Worm (Caenorhabditis elegans) whole organism, dauer: ENCODE measurements around the gene F26G1.2.

ENCODE experiments used
- unc-62 ChIP-seq: sonication (generic microtip); optimal IDR thresholded peaks from 2 replicates; lab custom pipeline; 2017; ENCODE audit warnings: missing biosample characterization, missing genetic modification reagents, missing genetic modification characterization

The F26G1.2 gene

ce11 chrII:4747697-4748096 is 15.2 kb upstream of the F26G1.2 start:
- no peak for TF ChIP-seq unc-62 (GFP tag; lab: Kevin White, UChicago)

- TF ChIP-seq unc-62 (GFP tag; lab: Kevin White, UChicago), result no peak
Measured at ce11 chrII:4748374-4748773, 14.5 kb upstream of the F26G1.2 start.

ce11 chrII:4749581-4749980 is 13.3 kb upstream of the F26G1.2 start, which contains the start of gene F41C3.2:
Gene F41C3.2, plus strand, starts transcription at chrII:4749968.
- no peak for TF ChIP-seq unc-62 (GFP tag; lab: Kevin White, UChicago)

- TF ChIP-seq unc-62 (GFP tag; lab: Kevin White, UChicago), result no peak
Measured at ce11 chrII:4752257-4752728, 10.6 kb upstream of the F26G1.2 start, which contains the start of gene F41C3.1. Gene F41C3.1, plus strand, starts transcription at chrII:4752307.

ce11 chrII:4753133-4753532 is 9.7 kb upstream of the F26G1.2 start, which contains the start of gene C27D9.1:
Gene C27D9.1, plus strand, starts transcription at chrII:4753413.
- TF ChIP-seq unc-62 (GFP tag; lab: Kevin White, UChicago), result no peak

DNA sequence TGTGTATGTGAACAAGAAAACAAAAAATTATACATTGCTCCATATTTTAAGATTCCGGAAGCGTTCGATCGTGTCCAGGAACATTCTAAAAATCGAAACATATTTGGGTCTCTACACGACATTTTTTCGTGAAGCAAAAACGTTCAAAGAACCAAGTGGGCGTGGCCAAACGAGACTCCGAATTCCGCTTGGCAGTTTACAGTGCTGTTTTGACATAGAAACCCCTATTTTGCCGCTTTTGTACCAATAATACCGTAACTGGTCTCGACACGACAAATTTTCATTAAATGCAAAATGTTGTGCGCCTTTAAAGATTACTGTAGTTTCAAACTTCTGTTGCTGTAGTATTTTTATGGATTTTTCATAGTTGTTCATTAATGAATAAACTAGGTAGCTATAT is 7.2 kb upstream of the F26G1.2 start:
- TF ChIP-seq unc-62 (GFP tag; lab: Kevin White, UChicago), result no peak

- TF ChIP-seq unc-62 (GFP tag; lab: Kevin White, UChicago), result no peak
Measured at ce11 chrII:4756751-4757150, 6.1 kb upstream of the F26G1.2 start, which contains the start of gene C27D9.2. Gene C27D9.2, minus strand, starts transcription at chrII:4756851.

ce11 chrII:4758462-4758861 is 4.4 kb upstream of the F26G1.2 start, which contains the start of gene F26G1.3:
Gene F26G1.3, plus strand, starts transcription at chrII:4758762.
- TF ChIP-seq unc-62 (GFP tag; lab: Kevin White, UChicago), result no peak

- no peak for TF ChIP-seq unc-62 (GFP tag; lab: Kevin White, UChicago)
Measured at ce11 chrII:4759835-4760234, 3.0 kb upstream of the F26G1.2 start.

ce11 chrII:4761020-4761419 is 1.9 kb upstream of the F26G1.2 start:
- no peak for TF ChIP-seq unc-62 (GFP tag; lab: Kevin White, UChicago)

- no peak for TF ChIP-seq unc-62 (GFP tag; lab: Kevin White, UChicago)
Measured at ce11 chrII:4766284-4766683, 3.4 kb downstream of the F26G1.2 start, which contains the start of gene ttm-2. Gene ttm-2, minus strand, starts transcription at chrII:4766384.

- TF ChIP-seq unc-62 (GFP tag; lab: Kevin White, UChicago), result no peak
Measured at ce11 chrII:4767612-4768011, 4.7 kb downstream of the F26G1.2 start.

- TF ChIP-seq unc-62 (GFP tag; lab: Kevin White, UChicago), result no peak
Measured at ce11 chrII:4769096-4769495, 6.2 kb downstream of the F26G1.2 start.

DNA sequence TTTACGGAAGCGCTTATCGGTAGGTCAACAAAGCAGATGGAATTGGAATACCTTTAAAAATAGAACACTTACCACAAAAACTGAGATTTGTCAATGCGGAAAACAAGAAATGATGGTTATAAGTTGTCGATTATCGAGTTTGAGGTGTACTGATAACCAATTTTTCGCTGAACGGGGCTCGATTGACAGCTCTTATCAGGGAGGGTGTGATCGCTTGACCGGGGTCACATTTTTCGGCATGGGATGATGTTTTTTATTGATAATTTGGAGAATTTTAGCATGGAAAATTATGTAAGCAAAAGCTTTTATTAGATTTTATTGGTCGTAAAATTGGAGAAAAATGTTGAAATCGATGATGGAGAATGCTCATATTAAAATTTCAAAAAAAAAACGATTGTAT is 7.0 kb downstream of the F26G1.2 start:
- TF ChIP-seq unc-62 (GFP tag; lab: Kevin White, UChicago), result no peak

DNA sequence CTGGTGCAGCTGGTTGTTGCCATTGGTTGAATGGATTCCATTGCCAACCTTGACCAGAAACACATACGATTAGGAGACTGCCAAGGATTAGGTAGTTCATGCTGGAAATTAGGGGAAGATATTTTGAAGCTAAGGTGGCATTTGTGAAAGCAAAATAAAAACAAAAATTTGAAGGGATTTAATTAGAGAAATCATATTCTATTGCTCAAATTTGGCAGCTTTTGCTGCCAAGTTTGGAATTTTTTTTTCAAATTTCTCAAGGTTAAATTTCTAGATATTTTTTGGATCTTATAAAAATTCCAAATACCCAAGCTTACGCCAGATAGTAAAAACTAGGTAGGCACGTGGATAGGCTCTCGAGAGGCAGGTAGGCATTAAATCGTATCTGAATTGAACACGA is 8.4 kb downstream of the F26G1.2 start, which contains the start of gene F26G1.5:
Gene F26G1.5, minus strand, starts transcription at position 101 of the 400 bp plus-strand sequence.
- no peak for TF ChIP-seq unc-62 (GFP tag; lab: Kevin White, UChicago)

ce11 chrII:4772441-4772840 is 9.6 kb downstream of the F26G1.2 start:
- no peak for TF ChIP-seq unc-62 (GFP tag; lab: Kevin White, UChicago)

- no peak for TF ChIP-seq unc-62 (GFP tag; lab: Kevin White, UChicago)
Measured at ce11 chrII:4773891-4774432, 11.1 kb downstream of the F26G1.2 start, which contains the start of the genes F26G1.9 and F26G1.10. Gene F26G1.9, minus strand, starts transcription at chrII:4773991. Gene F26G1.10, plus strand, starts transcription at chrII:4774382.
